Worm (Caenorhabditis elegans): ENCODE measurements around the gene aat-7.

DNA sequence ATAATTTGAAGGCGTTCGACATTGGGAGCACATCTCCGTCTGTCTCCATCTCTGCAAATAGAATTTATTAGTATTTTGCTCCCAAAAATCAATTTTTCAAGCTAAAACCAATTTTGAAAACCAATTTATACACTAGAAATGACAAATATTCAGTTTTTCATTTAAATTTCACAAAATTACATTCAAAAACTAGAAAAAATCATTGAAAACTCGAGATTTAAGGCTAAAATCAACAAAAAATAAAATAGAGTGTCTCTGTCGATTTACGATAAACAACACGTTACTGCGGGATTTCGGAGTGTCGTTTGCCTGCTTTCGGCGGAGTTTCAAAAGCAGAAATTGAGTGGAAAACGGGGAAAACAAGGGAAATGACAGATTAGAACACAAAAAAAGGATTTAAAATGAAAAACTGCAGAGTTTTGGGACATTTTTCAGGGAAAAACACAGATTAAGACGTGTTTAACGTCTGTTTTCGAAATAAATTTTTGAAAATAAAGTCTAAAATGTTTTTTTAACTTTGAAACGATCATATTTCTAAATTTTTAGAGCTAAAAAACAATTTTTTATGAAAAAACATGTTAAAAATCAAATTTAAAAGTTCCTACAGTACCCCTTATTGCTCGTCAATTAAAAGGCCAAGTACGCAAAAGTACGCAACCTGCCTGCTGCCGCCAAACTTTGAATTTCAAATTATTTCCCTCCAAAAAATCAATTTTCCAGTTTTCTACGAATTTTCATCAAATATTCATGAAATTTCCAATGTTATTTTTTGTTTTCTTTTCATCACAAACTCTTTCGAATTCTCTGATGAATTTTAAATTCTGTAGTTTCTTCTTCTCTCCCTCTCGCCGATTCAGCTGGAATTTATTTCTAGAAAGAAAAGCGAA lies 51.0 kb downstream of the aat-7 start, which contains the start of gene nol-6:
- no peak for TF ChIP-seq him-1 (tag; optimal IDR thresholded peaks at IDR 0.05)
- no peak for TF ChIP-seq dao-5 (tag; optimal IDR thresholded peaks at IDR 0.05)
- no peak for TF ChIP-seq W03F9.2 (tag; optimal IDR thresholded peaks at IDR 0.05)
